Worm (Caenorhabditis elegans): ENCODE measurements around the gene Y73B3B.3.
A peak's percentile ranks its signal among the peaks of the same experiment; 100 is the strongest.
"Not testable (repeated sequence)": the region's sequence is repeated elsewhere in the genome, so short reads cannot be mapped to it uniquely, and the experiment has no call there.

ce11 chrX:169569-169968, 40.2 kb upstream of the Y73B3B.3 start:
- TF ChIP-seq hmbx-1 (tag; optimal IDR thresholded peaks at IDR 0.05); tbx-11 (GFP tag; IDR thresholded peaks at IDR 0.05); ama-1 (optimal IDR thresholded peaks at IDR 0.05); aly-1 (tag; optimal IDR thresholded peaks at IDR 0.05); scrt-1 (GFP tag; IDR thresholded peaks at IDR 0.05); B0310.2 (tag; optimal IDR thresholded peaks at IDR 0.05); hmg-4 (GFP tag; optimal IDR thresholded peaks at IDR 0.05); F13C5.2 (tag; optimal IDR thresholded peaks at IDR 0.05); tbx-37 (GFP tag; conservative IDR thresholded peaks at IDR 0.05); ceh-36 (tag; optimal IDR thresholded peaks at IDR 0.05): not testable (repeated sequence)
- TF ChIP-seq pes-1 (GFP tag; IDR thresholded peaks at IDR 0.05) = 0 out of 2 replicates have a peak, but pooled peaks have one; percentile 26

Data from whole organism, early embryonic.